Fruit fly (Drosophila melanogaster) whole organism, embryonic: ENCODE measurements around the gene CG31076.
A peak's percentile ranks its signal among the peaks of the same experiment; 100 is the strongest.

Experiments
- ATbp ChIP-seq: fragments of 200-800 bp; sonication (Bioruptor generic); optimal IDR thresholded peaks from 2 replicates; lab custom pipeline; 2017; ENCODE audit warnings: missing biosample characterization, mild to moderate bottlenecking, missing genetic modification characterization, missing genetic modification reagents
- BEAF-32 ChIP-seq: fragments of 200-800 bp; sonication (Bioruptor generic); optimal IDR thresholded peaks from 3 replicates; lab custom pipeline; 2017; ENCODE audit warnings: missing biosample characterization, missing genetic modification characterization, mild to moderate bottlenecking, moderate library complexity, missing genetic modification reagents
- Blimp-1 ChIP-seq: fragments of 200-800 bp; sonication (Bioruptor generic); optimal IDR thresholded peaks from 3 replicates; lab custom pipeline; 2018; ENCODE audit warnings: missing biosample characterization, missing genetic modification characterization, mild to moderate bottlenecking, moderate library complexity, missing genetic modification reagents
- CG11456 ChIP-seq: fragments of 200-800 bp; sonication (Bioruptor generic); IDR thresholded peaks from 3 replicates; pipeline ENCODE4 v1.3.6; 2022; ENCODE audit warnings: missing biosample characterization, missing genetic modification characterization
- CG12391 ChIP-seq: fragments of 200-800 bp; sonication (Bioruptor generic); optimal IDR thresholded peaks from 3 replicates; lab custom pipeline; 2018; ENCODE audit warnings: missing biosample characterization, mild to moderate bottlenecking, missing genetic modification characterization, moderate library complexity
- CG14441 ChIP-seq: fragments of 200-800 bp; sonication (Bioruptor generic); IDR thresholded peaks from 2 replicates; pipeline ENCODE4 v1.3.6; 2022; ENCODE audit warnings: missing biosample characterization, missing genetic modification characterization
- CG15696 ChIP-seq: fragments of 200-800 bp; sonication (Bioruptor generic); optimal IDR thresholded peaks from 2 replicates; lab custom pipeline; 2019; ENCODE audit warnings: missing biosample characterization, mild to moderate bottlenecking, missing genetic modification characterization, moderate library complexity
- CG1602 ChIP-seq: fragments of 200-800 bp; sonication (Bioruptor generic); optimal IDR thresholded peaks from 3 replicates; lab custom pipeline; 2016; ENCODE audit warnings: missing biosample characterization, missing genetic modification characterization
- CG17361 ChIP-seq: fragments of 200-800 bp; sonication (Bioruptor generic); IDR thresholded peaks from 3 replicates; pipeline ENCODE4 v1.3.6; 2022; ENCODE audit warnings: missing biosample characterization, missing genetic modification characterization
- CG2116 ChIP-seq: fragments of 200-800 bp; sonication (Bioruptor generic); optimal IDR thresholded peaks from 3 replicates; lab custom pipeline; 2018; ENCODE audit warnings: missing biosample characterization, mild to moderate bottlenecking, missing genetic modification characterization
- CG30403 ChIP-seq: fragments of 200-800 bp; sonication (Bioruptor generic); optimal IDR thresholded peaks from 3 replicates; lab custom pipeline; 2016; ENCODE audit warnings: missing biosample characterization, missing genetic modification characterization
- CG32772 ChIP-seq: fragments of 200-800 bp; sonication (Bioruptor generic); IDR thresholded peaks from 2 replicates; pipeline ENCODE4 v1.3.6; 2022; ENCODE audit warnings: missing biosample characterization, missing genetic modification characterization
- CG3281 ChIP-seq: fragments of 200-800 bp; sonication (Bioruptor generic); optimal IDR thresholded peaks from 3 replicates; lab custom pipeline; 2017; ENCODE audit warnings: missing biosample characterization, mild to moderate bottlenecking, missing genetic modification characterization
- CG3726 ChIP-seq: fragments of 200-800 bp; sonication (Bioruptor generic); IDR thresholded peaks from 3 replicates; pipeline ENCODE4, ENCODE4 v1.3.6; 2022; ENCODE audit warnings: missing biosample characterization, missing genetic modification characterization
- CG6654 ChIP-seq: fragments of 200-800 bp; sonication (Bioruptor generic); optimal IDR thresholded peaks from 2 replicates; lab custom pipeline; 2017; ENCODE audit warnings: missing biosample characterization, mild to moderate bottlenecking, missing genetic modification characterization
- CG6683 ChIP-seq: fragments of 200-800 bp; sonication (Bioruptor generic); optimal IDR thresholded peaks from 2 replicates; lab custom pipeline; 2017; ENCODE audit warnings: missing biosample characterization, mild to moderate bottlenecking, missing genetic modification characterization, missing genetic modification reagents
- CG6765 ChIP-seq: fragments of 200-800 bp; sonication (Bioruptor generic); optimal IDR thresholded peaks from 3 replicates; lab custom pipeline; 2017; ENCODE audit warnings: missing biosample characterization, mild to moderate bottlenecking, missing genetic modification characterization
- CG6791 ChIP-seq: fragments of 200-800 bp; sonication (Bioruptor generic); IDR thresholded peaks from 3 replicates; pipeline ENCODE4 v1.3.6; 2022; ENCODE audit warnings: missing biosample characterization, missing genetic modification characterization; ENCODE audit not compliant: partially characterized antibody
- CG8359 ChIP-seq: fragments of 200-800 bp; sonication (Bioruptor generic); optimal IDR thresholded peaks from 2 replicates; lab custom pipeline; 2017; ENCODE audit warnings: missing biosample characterization, mild to moderate bottlenecking, missing genetic modification characterization, borderline replicate concordance
- CG8388 ChIP-seq: fragments of 200-800 bp; sonication (Bioruptor generic); optimal IDR thresholded peaks from 2 replicates; lab custom pipeline; 2019; ENCODE audit warnings: missing biosample characterization, mild to moderate bottlenecking, missing genetic modification characterization, moderate library complexity
- D19A ChIP-seq: fragments of 200-800 bp; optimal IDR thresholded peaks from 3 replicates; lab custom pipeline; 2019; ENCODE audit warnings: missing biosample characterization, mild to moderate bottlenecking, missing genetic modification characterization, moderate library complexity
- Dbx ChIP-seq: fragments of 200-800 bp; sonication (Bioruptor generic); IDR thresholded peaks from 3 replicates; pipeline ENCODE4 v1.3.6; 2022; ENCODE audit warnings: missing biosample characterization, missing genetic modification characterization
- Ets65A ChIP-seq: fragments of 200-800 bp; sonication (Bioruptor generic); peaks from one replicate; lab custom pipeline; 2016; ENCODE audit warnings: missing biosample characterization, missing genetic modification characterization
- Ets97D ChIP-seq: fragments of 200-800 bp; sonication (Bioruptor generic); optimal IDR thresholded peaks from 3 replicates; lab custom pipeline; 2016; ENCODE audit warnings: missing biosample characterization, missing genetic modification characterization
- GATAe ChIP-seq: fragments of 200-800 bp; sonication (Bioruptor generic); conservative IDR thresholded peaks from 2 replicates; pipeline ENCODE4 v1.3.6; 2022; ENCODE audit warnings: missing biosample characterization, missing genetic modification characterization
- Lpt ChIP-seq: fragments of >200 bp; optimal IDR thresholded peaks from 2 replicates; lab custom pipeline; 2018; ENCODE audit warnings: missing biosample characterization, missing genetic modification characterization
- Mad ChIP-seq: fragments of 200-800 bp; sonication (Bioruptor generic); optimal IDR thresholded peaks from 2 replicates; lab custom pipeline; 2016; ENCODE audit warnings: missing biosample characterization, missing genetic modification characterization
- Oli ChIP-seq: fragments of 200-800 bp; sonication (Bioruptor generic); optimal IDR thresholded peaks from 2 replicates; lab custom pipeline; 2018; ENCODE audit warnings: missing biosample characterization, mild to moderate bottlenecking, missing genetic modification characterization, moderate library complexity
- PHDP ChIP-seq: fragments of 200-800 bp; sonication (Bioruptor generic); optimal IDR thresholded peaks from 3 replicates; lab custom pipeline; 2018; ENCODE audit warnings: missing biosample characterization, mild to moderate bottlenecking, missing genetic modification characterization, moderate library complexity
- Poxn ChIP-seq: fragments of 200-800 bp; sonication (Bioruptor generic); IDR thresholded peaks from 2 replicates; pipeline ENCODE4 v1.3.6; 2022; ENCODE audit warnings: missing biosample characterization, missing genetic modification characterization
- Rx ChIP-seq: fragments of 200-800 bp; sonication (Bioruptor generic); IDR thresholded peaks from 2 replicates; pipeline ENCODE4 v1.3.6; 2022; ENCODE audit warnings: missing biosample characterization, missing genetic modification characterization
- Side ChIP-seq: fragments of 200-800 bp; sonication (Bioruptor generic); optimal IDR thresholded peaks from 2 replicates; lab custom pipeline; 2016; ENCODE audit warnings: missing biosample characterization, missing genetic modification characterization
- Sry-δ ChIP-seq: fragments of 200-800 bp; sonication (Bioruptor generic); optimal IDR thresholded peaks from 2 replicates; lab custom pipeline; 2016; ENCODE audit warnings: missing biosample characterization, missing genetic modification characterization
- Tbp ChIP-seq: fragments of >200 bp; optimal IDR thresholded peaks from 2 replicates; lab custom pipeline; 2018; ENCODE audit warnings: missing biosample characterization, missing genetic modification characterization
- bcd ChIP-seq: fragments of 200-800 bp; sonication (Bioruptor generic); optimal IDR thresholded peaks from 2 replicates; lab custom pipeline; 2017; ENCODE audit warnings: missing biosample characterization, mild to moderate bottlenecking, missing genetic modification characterization
- cg ChIP-seq: fragments of 200-800 bp; sonication (Bioruptor generic); optimal IDR thresholded peaks from 3 replicates; lab custom pipeline; 2019; ENCODE audit warnings: missing biosample characterization, mild to moderate bottlenecking, missing genetic modification characterization, moderate library complexity
- crol ChIP-seq: fragments of 200-800 bp; sonication (Bioruptor generic); IDR thresholded peaks from 2 replicates; pipeline ENCODE4 v1.3.6; 2022; ENCODE audit warnings: missing biosample characterization, missing genetic modification characterization
- danr ChIP-seq: fragments of 200-800 bp; sonication (Bioruptor generic); IDR thresholded peaks from 2 replicates; pipeline ENCODE4 v1.3.6; 2022; ENCODE audit warnings: missing biosample characterization, missing genetic modification characterization
- dm ChIP-seq: fragments of 200-800 bp; sonication (Bioruptor generic); optimal IDR thresholded peaks from 3 replicates; lab custom pipeline; 2016; ENCODE audit warnings: missing biosample characterization, missing genetic modification characterization
- gsb-n ChIP-seq: fragments of 200-800 bp; sonication (Bioruptor generic); optimal IDR thresholded peaks from 3 replicates; lab custom pipeline; 2018; ENCODE audit warnings: missing biosample characterization, mild to moderate bottlenecking, missing genetic modification characterization
- kay ChIP-seq: fragments of 200-800 bp; sonication (Bioruptor generic); optimal IDR thresholded peaks from 2 replicates; lab custom pipeline; 2016; ENCODE audit warnings: missing biosample characterization, missing genetic modification characterization
- ken ChIP-seq: fragments of 200-800 bp; sonication (Bioruptor generic); IDR thresholded peaks from 3 replicates; pipeline ENCODE4 v1.3.6; 2022; ENCODE audit warnings: missing biosample characterization, missing genetic modification characterization
- knrl ChIP-seq: fragments of 200-800 bp; sonication (Bioruptor generic); IDR thresholded peaks from 3 replicates; pipeline ENCODE4 v1.3.6; 2022; ENCODE audit warnings: missing biosample characterization, missing genetic modification characterization; ENCODE audit not compliant: partially characterized antibody
- org-1 ChIP-seq: fragments of 200-800 bp; sonication (Bioruptor generic); optimal IDR thresholded peaks from 2 replicates; lab custom pipeline; 2017; ENCODE audit warnings: missing biosample characterization, missing genetic modification characterization
- otp ChIP-seq: fragments of 200-800 bp; sonication (Bioruptor generic); IDR thresholded peaks from 3 replicates; pipeline ENCODE4, ENCODE4 v1.3.6; 2022; ENCODE audit warnings: missing biosample characterization, missing genetic modification characterization
- ro ChIP-seq: fragments of 200-800 bp; sonication (Bioruptor generic); IDR thresholded peaks from 2 replicates; pipeline ENCODE4 v1.3.6; 2022; ENCODE audit warnings: missing biosample characterization, missing genetic modification characterization
- schlank ChIP-seq: fragments of 200-800 bp; sonication (Bioruptor generic); optimal IDR thresholded peaks from 2 replicates; lab custom pipeline; 2018; ENCODE audit warnings: missing biosample characterization, mild to moderate bottlenecking, missing genetic modification characterization
- tgo ChIP-seq: fragments of 200-800 bp; sonication (Bioruptor generic); IDR thresholded peaks from 3 replicates; pipeline ENCODE4 v1.3.6; 2022; ENCODE audit warnings: missing biosample characterization, missing genetic modification characterization
- trem ChIP-seq: fragments of 200-800 bp; optimal IDR thresholded peaks from 3 replicates; lab custom pipeline; 2019; ENCODE audit warnings: missing biosample characterization, mild to moderate bottlenecking, missing genetic modification characterization, moderate library complexity
- unpg ChIP-seq: fragments of 200-800 bp; sonication (Bioruptor generic); optimal IDR thresholded peaks from 3 replicates; lab custom pipeline; 2018; ENCODE audit warnings: missing biosample characterization, mild to moderate bottlenecking, missing genetic modification characterization, moderate library complexity
- wek ChIP-seq: fragments of 200-800 bp; sonication (Bioruptor generic); optimal IDR thresholded peaks from 3 replicates; lab custom pipeline; 2018; ENCODE audit warnings: missing biosample characterization, mild to moderate bottlenecking, missing genetic modification characterization, moderate library complexity
- yki ChIP-seq: fragments of >200 bp; optimal IDR thresholded peaks from 3 replicates; lab custom pipeline; 2018

Gene CG31076

DNA sequence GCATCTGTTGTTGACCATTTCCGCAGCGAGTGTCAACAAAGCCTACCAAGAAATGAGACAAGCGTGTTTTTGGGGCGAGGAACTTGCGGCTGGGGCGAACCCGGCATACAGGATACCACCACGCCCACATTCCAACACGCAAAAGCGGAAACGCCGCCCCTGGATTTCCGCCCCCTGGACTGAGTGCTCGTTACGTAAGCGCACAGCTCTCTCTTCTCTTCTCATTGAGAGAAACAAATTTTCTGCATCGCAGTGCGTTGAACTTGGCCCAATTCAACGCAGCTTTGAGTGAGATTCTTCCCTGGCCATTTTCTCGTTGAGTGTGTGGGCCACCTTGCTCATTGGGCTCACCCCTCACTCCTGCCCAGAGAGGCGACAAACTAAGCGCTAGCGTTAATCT is 29.2 kb downstream of the CG31076 start (continued):
- no peak for TF ChIP-seq gsb-n
- TF ChIP-seq Lpt = no peak
- TF ChIP-seq Ets65A = peak; percentile 81
- no peak for TF ChIP-seq PHDP (tag; lab: Kevin White, UChicago)
- no peak for TF ChIP-seq Sry-δ (GFP tag; lab: Kevin White, UChicago)
- TF ChIP-seq knrl (GFP tag; lab: Robert Waterston, UW) = 0 out of 3 replicates have a peak, but pooled peaks have one; percentile 13
- no peak for TF ChIP-seq CG6683 (GFP tag; lab: Kevin White, UChicago)
- TF ChIP-seq CG14441 (GFP tag; lab: Robert Waterston, UW) = 0 out of 2 replicates have a peak, but pooled peaks have one; percentile 7
- TF ChIP-seq unpg = no peak
- peak; percentile 30; the same call in 1 of the 2 replicates for TF ChIP-seq crol (GFP tag; lab: Robert Waterston, UW)
- TF ChIP-seq org-1 (GFP tag; lab: Kevin White, UChicago) = no peak
- TF ChIP-seq CG30403 = no peak
- TF ChIP-seq kay (GFP tag; lab: Kevin White, UChicago) = no peak
- TF ChIP-seq cg (GFP tag; lab: Kevin White, UChicago) = no peak
- no peak for TF ChIP-seq CG3281 (GFP tag; lab: Kevin White, UChicago)
- no peak for TF ChIP-seq CG2116
- no peak for TF ChIP-seq Ets97D (GFP tag; lab: Kevin White, UChicago)
- no peak for TF ChIP-seq GATAe (GFP tag; lab: Robert Waterston, UW)
- no peak for TF ChIP-seq BEAF-32 (GFP tag; lab: Kevin White, UChicago)
- no peak for TF ChIP-seq CG8359 (GFP tag; lab: Kevin White, UChicago)
- no peak for TF ChIP-seq CG3726 (GFP tag; lab: Robert Waterston, UW)
- no peak for TF ChIP-seq CG17361 (GFP tag; lab: Robert Waterston, UW)
- TF ChIP-seq ro = no peak
- no peak for TF ChIP-seq dm (GFP tag; lab: Kevin White, UChicago)
- TF ChIP-seq Mad (GFP tag; lab: Kevin White, UChicago) = no peak
- no peak for TF ChIP-seq Dbx (GFP tag; lab: Robert Waterston, UW)
- no peak for TF ChIP-seq CG15696 (tag; lab: Kevin White, UChicago)
- TF ChIP-seq CG11456 (GFP tag; lab: Robert Waterston, UW) = no peak
- no peak for TF ChIP-seq CG1602 (GFP tag; lab: Kevin White, UChicago)
- TF ChIP-seq bcd (GFP tag; lab: Kevin White, UChicago) = no peak
- no peak for TF ChIP-seq Rx (GFP tag; lab: Robert Waterston, UW)
- no peak for TF ChIP-seq CG8388
- no peak for TF ChIP-seq Poxn (GFP tag; lab: Robert Waterston, UW)
- no peak for TF ChIP-seq ATbp (GFP tag; lab: Kevin White, UChicago)
- no peak for TF ChIP-seq Tbp
- no peak for TF ChIP-seq CG6765 (GFP tag; lab: Kevin White, UChicago)
- no peak for TF ChIP-seq CG6791 (GFP tag; lab: Robert Waterston, UW)
- TF ChIP-seq CG6654 = no peak
- no peak for TF ChIP-seq Blimp-1 (GFP tag; lab: Kevin White, UChicago)
- TF ChIP-seq ken (GFP tag; lab: Robert Waterston, UW) = no peak
- TF ChIP-seq schlank (tag; lab: Kevin White, UChicago) = no peak
- TF ChIP-seq otp (GFP tag; lab: Robert Waterston, UW) = 0 out of 3 replicates have a peak, but pooled peaks have one; percentile 37
- TF ChIP-seq D19A (tag; lab: Kevin White, UChicago) = no peak
- TF ChIP-seq yki (lab: Kevin White, UChicago) = no peak
- no peak for TF ChIP-seq danr (GFP tag; lab: Robert Waterston, UW)
- TF ChIP-seq CG32772 = 0 out of 2 replicates have a peak, but pooled peaks have one; percentile 24
- TF ChIP-seq Oli (tag; lab: Kevin White, UChicago) = no peak
- TF ChIP-seq Side (GFP tag; lab: Kevin White, UChicago) = no peak
- TF ChIP-seq tgo (GFP tag; lab: Robert Waterston, UW) = no peak
- TF ChIP-seq CG12391 (tag; lab: Kevin White, UChicago) = no peak
- TF ChIP-seq trem (tag; lab: Kevin White, UChicago) = no peak
- no peak for TF ChIP-seq wek
